Worm (Caenorhabditis elegans): Measurements from ENCODE around the gene C06G3.3.

DNA sequence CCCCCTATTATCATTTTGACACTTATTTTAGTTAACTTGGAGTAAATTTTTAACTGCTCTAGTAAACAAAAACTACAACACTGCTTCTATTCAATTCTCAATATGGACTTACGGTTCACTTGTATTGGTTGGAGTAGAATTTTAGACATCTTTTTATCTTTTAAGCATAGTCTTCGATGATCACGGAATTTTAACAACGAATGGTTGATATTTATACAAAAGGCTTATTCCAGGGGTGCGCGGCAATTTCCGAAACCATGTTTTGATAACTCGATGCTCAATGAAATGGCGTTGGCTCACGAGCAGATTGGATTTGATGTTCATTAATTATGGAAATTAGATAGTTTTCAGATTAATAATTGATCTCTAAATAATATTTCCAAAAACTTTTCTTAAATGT lies 7.5 kb downstream of the C06G3.3 start:
- TF ChIP-seq klf-2 (GFP tag; conservative IDR thresholded peaks at IDR 0.05) (no peak), ztf-29 (GFP tag; IDR thresholded peaks at IDR 0.05) (no peak), med-1 (GFP tag; optimal IDR thresholded peaks at IDR 0.05; ENCODE audit: insufficient read depth) (no peak), cog-1 (tag; optimal IDR thresholded peaks at IDR 0.05) (no peak), ztf-23 (GFP tag; IDR thresholded peaks at IDR 0.05) (no peak)
